Fruit fly (Drosophila melanogaster) whole organism, embryonic: ENCODE results near the gene CG44362.

Source experiments
- Aef1 ChIP-seq: fragments of 200-800 bp; sonication (Bioruptor generic); IDR thresholded peaks from 3 replicates; pipeline ENCODE4 v1.3.6; 2022; ENCODE audit warnings: missing biosample characterization, missing genetic modification characterization
- Atf-2 ChIP-seq: fragments of 200-800 bp; sonication (Bioruptor generic); optimal IDR thresholded peaks from 2 replicates; lab custom pipeline; 2016; ENCODE audit warnings: missing biosample characterization, missing genetic modification characterization
- CG1024 ChIP-seq: fragments of 200-800 bp; sonication (Bioruptor generic); IDR thresholded peaks from 2 replicates; pipeline ENCODE4 v1.3.6; 2022; ENCODE audit warnings: missing biosample characterization, missing genetic modification characterization
- CG10366 ChIP-seq: fragments of 200-800 bp; sonication (Bioruptor generic); IDR thresholded peaks from 2 replicates; pipeline ENCODE4 v1.3.6; 2022; ENCODE audit warnings: missing biosample characterization, missing genetic modification characterization
- CG10565 ChIP-seq: fragments of 200-800 bp; sonication (Bioruptor generic); optimal IDR thresholded peaks from 3 replicates; lab custom pipeline; 2016; ENCODE audit warnings: missing biosample characterization, mild to moderate bottlenecking, missing genetic modification characterization
- CG12155 ChIP-seq: fragments of 200-800 bp; sonication (Bioruptor generic); optimal IDR thresholded peaks from 3 replicates; lab custom pipeline; 2016; ENCODE audit warnings: missing biosample characterization, missing genetic modification characterization
- CG1233 ChIP-seq: fragments of 200-800 bp; sonication (Bioruptor generic); optimal IDR thresholded peaks from 4 replicates; lab custom pipeline; 2018; ENCODE audit warnings: missing biosample characterization, mild to moderate bottlenecking, missing genetic modification characterization
- CG14710 ChIP-seq: fragments of 200-800 bp; sonication (Bioruptor generic); optimal IDR thresholded peaks from 3 replicates; lab custom pipeline; 2019; ENCODE audit warnings: missing biosample characterization, mild to moderate bottlenecking, missing genetic modification characterization, moderate library complexity
- CG14965 ChIP-seq: fragments of 200-800 bp; sonication (Bioruptor generic); optimal IDR thresholded peaks from 2 replicates; lab custom pipeline; 2016; ENCODE audit warnings: missing biosample characterization, missing genetic modification characterization, borderline replicate concordance
- CG16863 ChIP-seq: fragments of 200-800 bp; sonication (Bioruptor generic); optimal IDR thresholded peaks from 3 replicates; lab custom pipeline; 2016; ENCODE audit warnings: missing biosample characterization, missing genetic modification characterization
- CG18262 ChIP-seq: fragments of 200-800 bp; optimal IDR thresholded peaks from 3 replicates; lab custom pipeline; 2019; ENCODE audit warnings: missing biosample characterization, mild to moderate bottlenecking, missing genetic modification characterization, moderate library complexity
- CG2202 ChIP-seq: fragments of 200-800 bp; sonication (Bioruptor generic); optimal IDR thresholded peaks from 2 replicates; lab custom pipeline; 2018; ENCODE audit warnings: missing biosample characterization, mild to moderate bottlenecking, missing genetic modification characterization
- CG30403 ChIP-seq: fragments of 200-800 bp; sonication (Bioruptor generic); optimal IDR thresholded peaks from 3 replicates; lab custom pipeline; 2016; ENCODE audit warnings: missing biosample characterization, missing genetic modification characterization
- CG3847 ChIP-seq: fragments of 200-800 bp; sonication (Bioruptor generic); IDR thresholded peaks from 2 replicates; pipeline ENCODE4 v1.3.6; 2022; ENCODE audit warnings: missing biosample characterization, missing genetic modification characterization
- CG3995 ChIP-seq: fragments of 200-800 bp; sonication (Bioruptor generic); optimal IDR thresholded peaks from 3 replicates; lab custom pipeline; 2016; ENCODE audit warnings: missing biosample characterization, missing genetic modification characterization
- CG4282 ChIP-seq: fragments of 200-800 bp; sonication (Bioruptor generic); optimal IDR thresholded peaks from 2 replicates; lab custom pipeline; 2016; ENCODE audit warnings: missing biosample characterization, missing genetic modification characterization
- CG6791 ChIP-seq: fragments of 200-800 bp; sonication (Bioruptor generic); IDR thresholded peaks from 3 replicates; pipeline ENCODE4 v1.3.6; 2022; ENCODE audit warnings: missing biosample characterization, missing genetic modification characterization; ENCODE audit not compliant: partially characterized antibody
- CG7987 ChIP-seq: fragments of 200-800 bp; sonication (Bioruptor generic); optimal IDR thresholded peaks from 2 replicates; lab custom pipeline; 2018; ENCODE audit warnings: missing biosample characterization, mild to moderate bottlenecking, missing genetic modification characterization, moderate library complexity
- CG8478 ChIP-seq: fragments of >200 bp; optimal IDR thresholded peaks from 2 replicates; lab custom pipeline; 2018
- CG8944 ChIP-seq: fragments of 200-800 bp; sonication (Bioruptor generic); optimal IDR thresholded peaks from 3 replicates; lab custom pipeline; 2016; ENCODE audit warnings: missing biosample characterization, missing genetic modification characterization
- CG9876 ChIP-seq: fragments of 200-800 bp; sonication (Bioruptor generic); optimal IDR thresholded peaks from 2 replicates; lab custom pipeline; 2016; ENCODE audit warnings: missing biosample characterization, missing genetic modification characterization
- Chrac-16 ChIP-seq: fragments of 200-800 bp; sonication (Bioruptor generic); optimal IDR thresholded peaks from 3 replicates; lab custom pipeline; 2016; ENCODE audit warnings: missing biosample characterization, missing genetic modification characterization
- CoRest ChIP-seq: fragments of 200-800 bp; sonication (Bioruptor generic); optimal IDR thresholded peaks from 3 replicates; lab custom pipeline; 2018; ENCODE audit warnings: missing biosample characterization, mild to moderate bottlenecking, missing genetic modification characterization, moderate library complexity
- CrebB ChIP-seq: fragments of 200-800 bp; sonication (Bioruptor generic); optimal IDR thresholded peaks from 3 replicates; lab custom pipeline; 2018; ENCODE audit warnings: missing biosample characterization, mild to moderate bottlenecking, missing genetic modification characterization
- Deaf1 ChIP-seq: fragments of 200-800 bp; optimal IDR thresholded peaks from 3 replicates; lab custom pipeline; 2019; ENCODE audit warnings: missing biosample characterization, mild to moderate bottlenecking, missing genetic modification characterization, moderate library complexity
- E2f2 ChIP-seq: fragments of 200-800 bp; sonication (Bioruptor generic); IDR thresholded peaks from 2 replicates; pipeline ENCODE4 v1.3.6; 2022; ENCODE audit warnings: missing biosample characterization, missing genetic modification characterization
- HLH3B ChIP-seq: fragments of 200-800 bp; sonication (Bioruptor generic); IDR thresholded peaks from 2 replicates; pipeline ENCODE4 v1.3.6; 2022; ENCODE audit warnings: missing biosample characterization, missing genetic modification characterization
- Med ChIP-seq: fragments of 200-800 bp; sonication (Bioruptor generic); peaks from one replicate; lab custom pipeline; 2016; ENCODE audit warnings: missing biosample characterization, missing genetic modification characterization, mild to moderate bottlenecking, inconsistent platforms, moderate library complexity
- Opbp ChIP-seq: fragments of 200-800 bp; sonication (Bioruptor generic); IDR thresholded peaks from 3 replicates; pipeline ENCODE4 v1.3.6; 2022; ENCODE audit warnings: missing biosample characterization, missing genetic modification characterization; ENCODE audit not compliant: partially characterized antibody
- Ravus ChIP-seq: fragments of 200-800 bp; sonication (Bioruptor generic); IDR thresholded peaks from 2 replicates; pipeline ENCODE4 v1.3.6; 2022; ENCODE audit warnings: missing biosample characterization, missing genetic modification characterization
- Rx ChIP-seq: fragments of 200-800 bp; sonication (Bioruptor generic); IDR thresholded peaks from 2 replicates; pipeline ENCODE4 v1.3.6; 2022; ENCODE audit warnings: missing biosample characterization, missing genetic modification characterization
- Side ChIP-seq: fragments of 200-800 bp; sonication (Bioruptor generic); optimal IDR thresholded peaks from 2 replicates; lab custom pipeline; 2016; ENCODE audit warnings: missing biosample characterization, missing genetic modification characterization
- Sry-δ ChIP-seq: fragments of 200-800 bp; sonication (Bioruptor generic); optimal IDR thresholded peaks from 2 replicates; lab custom pipeline; 2016; ENCODE audit warnings: missing biosample characterization, missing genetic modification characterization
- Stat92E ChIP-seq, 3 experiments: fragments of >200 bp in 2 of 3; fragments of 200-800 bp in 1 of 3; sonication (Bioruptor generic) in 1 of 3; optimal IDR thresholded peaks; 2 replicates each; lab custom pipeline; 2017 to 2019; ENCODE audit warnings: missing biosample characterization in 3 of 3, missing genetic modification characterization in 3 of 3, mild to moderate bottlenecking in 1 of 3, moderate library complexity in 1 of 3
- ash1 ChIP-seq: fragments of 200-800 bp; sonication (Bioruptor generic); optimal IDR thresholded peaks from 2 replicates; lab custom pipeline; 2018; ENCODE audit warnings: missing biosample characterization, mild to moderate bottlenecking, missing genetic modification characterization
- bcd ChIP-seq: fragments of 200-800 bp; sonication (Bioruptor generic); optimal IDR thresholded peaks from 2 replicates; lab custom pipeline; 2017; ENCODE audit warnings: missing biosample characterization, mild to moderate bottlenecking, missing genetic modification characterization
- cad ChIP-seq: fragments of >200 bp; optimal IDR thresholded peaks from 2 replicates; lab custom pipeline; 2017; ENCODE audit warnings: missing biosample characterization, missing genetic modification characterization
- caup ChIP-seq: fragments of 200-800 bp; sonication (Bioruptor generic); optimal IDR thresholded peaks from 3 replicates; lab custom pipeline; 2017; ENCODE audit warnings: missing biosample characterization, mild to moderate bottlenecking, missing genetic modification characterization, moderate library complexity; ENCODE audit not compliant: severe bottlenecking
- chif ChIP-seq, 2 experiments: fragments of 200-800 bp; sonication (Bioruptor generic); optimal IDR thresholded peaks; 3 replicates each; lab custom pipeline; 2016; ENCODE audit warnings: missing biosample characterization in 2 of 2, missing genetic modification characterization in 2 of 2
- dysf ChIP-seq: fragments of 200-800 bp; sonication (Bioruptor generic); IDR thresholded peaks from 3 replicates; pipeline ENCODE4 v1.3.6; 2022; ENCODE audit warnings: missing biosample characterization, missing genetic modification characterization
- emc ChIP-seq: fragments of 200-800 bp; sonication (Bioruptor generic); optimal IDR thresholded peaks from 2 replicates; lab custom pipeline; 2016; ENCODE audit warnings: missing biosample characterization, missing genetic modification characterization
- fd102C ChIP-seq: fragments of 200-800 bp; sonication (Bioruptor generic); optimal IDR thresholded peaks from 2 replicates; lab custom pipeline; 2018; ENCODE audit warnings: missing biosample characterization, mild to moderate bottlenecking, missing genetic modification characterization, moderate library complexity
- fd3F ChIP-seq: fragments of 200-800 bp; sonication (Bioruptor generic); optimal IDR thresholded peaks from 2 replicates; lab custom pipeline; 2018; ENCODE audit warnings: missing biosample characterization, mild to moderate bottlenecking, missing genetic modification characterization, moderate library complexity
- kah ChIP-seq: fragments of 200-800 bp; sonication (Bioruptor generic); optimal IDR thresholded peaks from 2 replicates; lab custom pipeline; 2018; ENCODE audit warnings: missing biosample characterization, mild to moderate bottlenecking, missing genetic modification characterization
- knrl ChIP-seq: fragments of 200-800 bp; sonication (Bioruptor generic); IDR thresholded peaks from 3 replicates; pipeline ENCODE4 v1.3.6; 2022; ENCODE audit warnings: missing biosample characterization, missing genetic modification characterization; ENCODE audit not compliant: partially characterized antibody
- mam ChIP-seq: fragments of 200-800 bp; sonication (Bioruptor generic); optimal IDR thresholded peaks from 3 replicates; lab custom pipeline; 2016; ENCODE audit warnings: missing biosample characterization, missing genetic modification characterization
- rib ChIP-seq: fragments of 200-800 bp; sonication (Bioruptor generic); IDR thresholded peaks from 2 replicates; pipeline ENCODE4 v1.3.6; 2022; ENCODE audit warnings: missing biosample characterization, missing genetic modification characterization
- seq ChIP-seq: fragments of 200-800 bp; sonication (Bioruptor generic); IDR thresholded peaks from 2 replicates; pipeline ENCODE4 v1.3.6; 2022; ENCODE audit warnings: missing biosample characterization, missing genetic modification characterization
- vnd ChIP-seq: fragments of 200-800 bp; sonication (Bioruptor generic); IDR thresholded peaks from 3 replicates; pipeline ENCODE4 v1.3.6; 2022; ENCODE audit warnings: missing biosample characterization, missing genetic modification characterization; ENCODE audit not compliant: partially characterized antibody

Gene CG44362

dm6 chr3L:11379698-11380438 lies 17.5 kb upstream of the CG44362 start (continued):
- TF ChIP-seq Ravus (GFP tag; lab: Robert Waterston, UW) (no peak), CrebB (tag; lab: Kevin White, UChicago) (no peak), CG7987 (GFP tag; lab: Kevin White, UChicago) (peak; percentile 28), CG14710 (tag; lab: Kevin White, UChicago) (peak; percentile 58), emc (no peak), CG12155 (GFP tag; lab: Kevin White, UChicago) (peak; percentile 19), vnd (GFP tag; lab: Robert Waterston, UW) (no peak), CG30403 (peak; percentile 32), CG2202 (tag; lab: Kevin White, UChicago) (peak; percentile 31), chif (GFP tag; optimal IDR thresholded peaks at IDR 0.05; lab: Kevin White, UChicago) (peak; percentile 24 to 45), Opbp (GFP tag; lab: Robert Waterston, UW) (no peak), dysf (GFP tag; lab: Robert Waterston, UW) (peak; percentile 58; the same call in 2 of the 3 replicates), Stat92E (GFP tag; optimal IDR thresholded peaks at IDR 0.05; lab: Kevin White, UChicago) (peak in 1 of 3 experiments; percentile 17), CG10366 (GFP tag; lab: Robert Waterston, UW) (peak; percentile 25; the same call in 1 of the 2 replicates), CG9876 (GFP tag; lab: Kevin White, UChicago) (peak; percentile 21), HLH3B (GFP tag; lab: Robert Waterston, UW) (0 out of 2 replicates have a peak, but pooled peaks have one; percentile 26), Side (GFP tag; lab: Kevin White, UChicago) (peak; percentile 66), cad (GFP tag; lab: Kevin White, UChicago) (no peak), CG6791 (GFP tag; lab: Robert Waterston, UW) (no peak), CG8944 (GFP tag; lab: Kevin White, UChicago) (peak; percentile 55), CG3995 (GFP tag; lab: Kevin White, UChicago) (no peak), caup (GFP tag; lab: Kevin White, UChicago) (peak; percentile 40), CG8478 (no peak), Atf-2 (no peak), Med (GFP tag; lab: Kevin White, UChicago) (peak; percentile 76), CG4282 (peak; percentile 27), Aef1 (no peak), fd102C (GFP tag; lab: Kevin White, UChicago) (no peak), E2f2 (GFP tag; lab: Robert Waterston, UW) (no peak), kah (GFP tag; lab: Kevin White, UChicago) (no peak), knrl (GFP tag; lab: Robert Waterston, UW) (no peak), seq (GFP tag; lab: Robert Waterston, UW) (0 out of 2 replicates have a peak, but pooled peaks have one; percentile 29), bcd (GFP tag; lab: Kevin White, UChicago) (peak; percentile 20), rib (no peak), Deaf1 (tag; lab: Kevin White, UChicago) (peak; percentile 73), CG14965 (GFP tag; lab: Kevin White, UChicago) (no peak), CoRest (peak; percentile 54), CG16863 (peak; percentile 17), CG3847 (GFP tag; lab: Robert Waterston, UW) (0 out of 2 replicates have a peak, but pooled peaks have one; percentile 26), Rx (GFP tag; lab: Robert Waterston, UW) (peak; percentile 54; the same call in 1 of the 2 replicates), CG10565 (GFP tag; lab: Kevin White, UChicago) (no peak), Sry-δ (GFP tag; lab: Kevin White, UChicago) (no peak), fd3F (GFP tag; lab: Kevin White, UChicago) (no peak), mam (no peak), CG1233 (peak; percentile 57), ash1 (GFP tag; lab: Kevin White, UChicago) (no peak), Chrac-16 (GFP tag; lab: Kevin White, UChicago) (peak; percentile 46), CG18262 (tag; lab: Kevin White, UChicago) (peak; percentile 78), CG1024 (GFP tag; lab: Robert Waterston, UW) (0 out of 2 replicates have a peak, but pooled peaks have one; percentile 5)
